Worm (Caenorhabditis elegans) whole organism, late embryonic: ENCODE data around the gene rab-21.

Experiments
- T23F11.4 ChIP-seq: fragments of 200-800 bp; sonication (Bioruptor generic); optimal IDR thresholded peaks from 2 replicates; lab custom pipeline; 2018; ENCODE audit warnings: mild to moderate bottlenecking, missing genetic modification characterization, missing compliant biosample characterization
- ama-1 ChIP-seq: fragments of 150-350 bp; optimal IDR thresholded peaks from 2 replicates; lab custom pipeline; 2014
- ceh-48 ChIP-seq: sonication (generic microtip); optimal IDR thresholded peaks from 2 replicates; lab custom pipeline; 2016; ENCODE audit warnings: missing genetic modification characterization, inconsistent platforms, missing compliant biosample characterization
- dmd-4 ChIP-seq: sonication (generic microtip); optimal IDR thresholded peaks from 2 replicates; lab custom pipeline; 2016; ENCODE audit warnings: borderline replicate concordance, missing genetic modification characterization, missing compliant biosample characterization
- eyg-1 ChIP-seq: sonication (generic microtip); optimal IDR thresholded peaks from 2 replicates; lab custom pipeline; 2016; ENCODE audit warnings: missing genotype, missing genetic modification characterization, missing compliant biosample characterization
- hlh-30 ChIP-seq: sonication (generic microtip); optimal IDR thresholded peaks from 2 replicates; lab custom pipeline; 2017; ENCODE audit warnings: antibody characterized with exemption, missing genetic modification characterization, missing compliant biosample characterization; ENCODE audit not compliant: insufficient read depth
- lin-11 ChIP-seq: fragments of 200-800 bp; sonication (Bioruptor generic); optimal IDR thresholded peaks from 2 replicates; lab custom pipeline; 2018; ENCODE audit warnings: mild to moderate bottlenecking, missing genetic modification characterization, missing compliant biosample characterization
- nhr-11 ChIP-seq: fragments of 150-350 bp; optimal IDR thresholded peaks from 2 replicates; lab custom pipeline; 2014; ENCODE audit warnings: missing biosample characterization, missing genetic modification characterization
- pha-4 ChIP-seq: fragments of 150-350 bp; optimal IDR thresholded peaks from 2 replicates; lab custom pipeline; 2018; ENCODE audit warnings: missing biosample characterization, missing genetic modification reagents, missing genetic modification characterization
- rnt-1 ChIP-seq: sonication (generic microtip); optimal IDR thresholded peaks from 2 replicates; lab custom pipeline; 2016; ENCODE audit warnings: missing genetic modification characterization, missing compliant biosample characterization
- sox-2 ChIP-seq: fragments of 200-800 bp; sonication (Bioruptor generic); IDR thresholded peaks from 2 replicates; pipeline ENCODE4 v1.3.6; 2022; ENCODE audit warnings: missing genetic modification reagents, missing genetic modification characterization, missing compliant biosample characterization
- unc-42 ChIP-seq: sonication (generic microtip); optimal IDR thresholded peaks from 2 replicates; lab custom pipeline; 2016; ENCODE audit warnings: missing genotype, missing genetic modification characterization, missing compliant biosample characterization

ce11 chrII:8761739-8762138, 46.9 kb upstream of the rab-21 start:
- no peak for TF ChIP-seq ceh-48
- TF ChIP-seq unc-42 (tag; lab: Kevin White, UChicago) = no peak
- no peak for TF ChIP-seq ama-1 (lab: Kevin White, UChicago)
- no peak for TF ChIP-seq nhr-11 (tag; lab: Kevin White, UChicago)
- no peak for TF ChIP-seq eyg-1
- TF ChIP-seq T23F11.4 = no peak
- TF ChIP-seq rnt-1 (tag; lab: Kevin White, UChicago) = no peak
- no peak for TF ChIP-seq sox-2 (GFP tag; lab: Robert Waterston, UW)
- TF ChIP-seq pha-4 = no peak
- no peak for TF ChIP-seq lin-11 (tag; lab: Kevin White, UChicago)
- TF ChIP-seq hlh-30 = no peak
- no peak for TF ChIP-seq dmd-4 (tag; lab: Kevin White, UChicago)
